Worm (Caenorhabditis elegans): ENCODE results near the gene panl-2.

- TF ChIP-seq dmd-4 (tag; optimal IDR thresholded peaks at IDR 0.05; ENCODE audit: borderline replicate concordance) (no peak), pqm-1 (tag; optimal IDR thresholded peaks at IDR 0.05) (no peak), lim-6 (tag; optimal IDR thresholded peaks at IDR 0.05) (no peak), pha-4 (tag; optimal IDR thresholded peaks at IDR 0.05) (no peak), zip-5 (tag; optimal IDR thresholded peaks at IDR 0.05) (no peak), ama-1 (optimal IDR thresholded peaks at IDR 0.05) (no peak), K09A11.1 (tag; optimal IDR thresholded peaks at IDR 0.05; ENCODE audit: insufficient read depth) (no peak)
These were observed 34.2 kb upstream of the panl-2 start for ce11 chrIII:7002143-7002542.

All from whole organism, late embryonic.